Worm (Caenorhabditis elegans): Measurements from ENCODE around the gene ilcr-2.

- TF ChIP-seq unc-62 (GFP tag; optimal IDR thresholded peaks at IDR 0.05 in 1 of 2), result no peak
- TF ChIP-seq unc-62 (tag; optimal IDR thresholded peaks at IDR 0.05), result no peak
- no peak for TF ChIP-seq unc-39 (tag; optimal IDR thresholded peaks at IDR 0.05)
- TF ChIP-seq tra-1 (GFP tag; IDR thresholded peaks at IDR 0.05), result no peak
- TF ChIP-seq fos-1 (tag; optimal IDR thresholded peaks at IDR 0.05), result no peak
- no peak for TF ChIP-seq ama-1 (optimal IDR thresholded peaks at IDR 0.05)
- TF ChIP-seq mdl-1 (tag; optimal IDR thresholded peaks at IDR 0.05), result no peak
- no peak for TF ChIP-seq nhr-28 (tag; optimal IDR thresholded peaks at IDR 0.05)
- no peak for TF ChIP-seq gei-8 (GFP tag; optimal IDR thresholded peaks at IDR 0.05)
- no peak for TF ChIP-seq nhr-25 (tag; optimal IDR thresholded peaks at IDR 0.05; ENCODE audit: borderline replicate concordance, insufficient read depth)
- no peak for TF ChIP-seq ceh-20 (GFP tag; IDR thresholded peaks at IDR 0.05)
- no peak for TF ChIP-seq mxl-3 (GFP tag; optimal IDR thresholded peaks at IDR 0.05)
- no peak for TF ChIP-seq nhr-11 (tag; optimal IDR thresholded peaks at IDR 0.05)
- no peak for TF ChIP-seq daf-8 (GFP tag; IDR thresholded peaks at IDR 0.05)
- TF ChIP-seq hmg-1.1 (GFP tag; IDR thresholded peaks at IDR 0.05), result no peak
These were observed 23.8 kb upstream of the ilcr-2 start for ce11 chrII:5451278-5451677.
